Fruit fly (Drosophila melanogaster): Measurements from ENCODE around the gene CG14325.

The CG14325 gene

DNA sequence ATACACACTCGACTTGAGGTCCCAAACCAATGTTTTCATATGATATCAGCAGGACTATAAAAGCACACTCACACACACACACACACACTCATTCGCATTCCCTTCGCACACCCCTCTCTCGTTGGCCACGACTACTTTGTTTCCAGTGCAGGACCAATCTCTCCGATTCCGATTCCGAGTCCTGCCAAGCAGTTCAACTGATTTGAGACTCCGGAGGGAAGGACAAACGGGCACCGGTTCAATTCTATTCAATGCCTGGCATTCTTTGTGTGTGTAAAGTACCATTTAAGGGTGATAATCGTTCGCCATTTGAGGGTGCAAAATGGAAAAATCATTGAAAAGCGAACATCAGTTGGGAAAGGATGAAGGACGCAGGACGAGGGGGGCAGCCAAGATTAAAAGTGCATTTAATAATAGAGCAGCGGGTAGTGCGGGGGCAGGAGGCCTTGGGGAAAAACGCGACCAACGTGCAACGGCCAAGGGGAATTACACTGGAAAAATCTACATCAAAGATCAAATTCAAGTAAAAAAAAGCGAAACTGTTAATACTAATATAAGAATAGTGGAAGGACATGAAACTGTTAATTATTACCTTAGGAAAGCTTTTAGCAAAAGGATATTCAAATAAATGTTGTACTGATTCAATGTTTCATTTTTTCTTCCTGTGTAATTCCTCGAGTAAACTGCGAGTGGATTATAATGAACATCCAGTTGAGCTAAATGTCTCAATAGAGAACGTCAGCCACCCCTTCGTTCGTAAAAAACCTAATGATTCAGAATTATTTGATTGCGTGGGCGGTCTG lies 43.1 kb upstream of the CG14325 start (continued):
- TF ChIP-seq CG12155 (GFP tag; optimal IDR thresholded peaks at IDR 0.05) (peak; percentile 15), gro (GFP tag; optimal IDR thresholded peaks at IDR 0.05) (no peak), CG15479 (GFP tag; optimal IDR thresholded peaks at IDR 0.05) (no peak), tio (GFP tag; optimal IDR thresholded peaks at IDR 0.05) (no peak), luna (GFP tag; optimal IDR thresholded peaks at IDR 0.05) (no peak), abd-A (tag; optimal IDR thresholded peaks at IDR 0.05) (no peak), Atf6 (GFP tag; IDR thresholded peaks at IDR 0.05) (no peak), CG8388 (GFP tag; optimal IDR thresholded peaks at IDR 0.05) (peak; percentile 71), z (GFP tag; IDR thresholded peaks at IDR 0.05) (no peak), Abd-B (GFP tag; optimal IDR thresholded peaks at IDR 0.05) (no peak), lola (GFP tag; optimal IDR thresholded peaks at IDR 0.05) (peak in 1 of 3 experiments; percentile 79), CG17612 (GFP tag; IDR thresholded peaks at IDR 0.05) (no peak), Mrtf (GFP tag; IDR thresholded peaks at IDR 0.05) (no peak), dan (GFP tag; IDR thresholded peaks at IDR 0.05) (no peak), sens (GFP tag) (peak; percentile 93), CG12236 (GFP tag; optimal IDR thresholded peaks at IDR 0.05) (no peak), HmgD (GFP tag; optimal IDR thresholded peaks at IDR 0.05) (no peak), hth (optimal IDR thresholded peaks at IDR 0.05) (no peak), CG7928 (GFP tag; optimal IDR thresholded peaks at IDR 0.05) (no peak), run (tag; optimal IDR thresholded peaks at IDR 0.05) (no peak), CG6683 (GFP tag; optimal IDR thresholded peaks at IDR 0.05) (no peak), ewg (GFP tag; optimal IDR thresholded peaks at IDR 0.05) (peak; percentile 10), pb (GFP tag; optimal IDR thresholded peaks at IDR 0.05) (no peak), crc (GFP tag; optimal IDR thresholded peaks at IDR 0.05) (no peak), CG18476 (GFP tag; optimal IDR thresholded peaks at IDR 0.05) (peak; percentile 11), Side (GFP tag; optimal IDR thresholded peaks at IDR 0.05) (no peak), ssp (GFP tag; IDR thresholded peaks at IDR 0.05) (peak; percentile 37; the same call in 1 of the 2 replicates), esg (GFP tag; conservative IDR thresholded peaks at IDR 0.05) (0 out of 2 replicates have a peak, but pooled peaks have one; percentile 23), Deaf1 (tag; optimal IDR thresholded peaks at IDR 0.05) (no peak), gsb-n (tag; optimal IDR thresholded peaks at IDR 0.05) (peak; percentile 61), grau (tag; optimal IDR thresholded peaks at IDR 0.05) (peak; percentile 57), Ets97D (GFP tag; optimal IDR thresholded peaks at IDR 0.05) (no peak), CG30431 (GFP tag; optimal IDR thresholded peaks at IDR 0.05) (no peak), CG6813 (GFP tag; optimal IDR thresholded peaks at IDR 0.05) (no peak), CG18599 (GFP tag; optimal IDR thresholded peaks at IDR 0.05) (peak; percentile 37), Mes4 (GFP tag; optimal IDR thresholded peaks at IDR 0.05) (no peak), ro (GFP tag; IDR thresholded peaks at IDR 0.05) (no peak), CoRest (tag; optimal IDR thresholded peaks at IDR 0.05) (peak; percentile 51), Tbp (GFP tag; optimal IDR thresholded peaks at IDR 0.05) (no peak), CG12391 (tag; optimal IDR thresholded peaks at IDR 0.05) (peak; percentile 66), rib (GFP tag; IDR thresholded peaks at IDR 0.05) (no peak), onecut (GFP tag; IDR thresholded peaks at IDR 0.05) (peak; percentile 46; the same call in 1 of the 2 replicates), CG3281 (GFP tag; optimal IDR thresholded peaks at IDR 0.05) (no peak), scrt (GFP tag; optimal IDR thresholded peaks at IDR 0.05) (no peak), Nf-YA (GFP tag; IDR thresholded peaks at IDR 0.05) (no peak), CG2889 (GFP tag; IDR thresholded peaks at IDR 0.05) (no peak), B-H1 (GFP tag; IDR thresholded peaks at IDR 0.05) (no peak), kah (GFP tag; optimal IDR thresholded peaks at IDR 0.05) (no peak), wor (GFP tag; IDR thresholded peaks at IDR 0.05) (peak; percentile 23; the same call in 1 of the 2 replicates), zf30C (GFP tag; optimal IDR thresholded peaks at IDR 0.05) (peak; percentile 53)
